Worm (Caenorhabditis elegans) whole organism, early embryonic: ENCODE measurements around the gene drh-1.

Source experiments
- B0310.2 ChIP-seq: sonication (generic microtip); optimal IDR thresholded peaks from 2 replicates; lab custom pipeline; 2016; ENCODE audit warnings: mild to moderate bottlenecking, missing genetic modification characterization, missing compliant biosample characterization
- F13C5.2 ChIP-seq: sonication (generic microtip); optimal IDR thresholded peaks from 2 replicates; lab custom pipeline; 2017; ENCODE audit warnings: mild to moderate bottlenecking, missing genetic modification characterization, inconsistent platforms, missing compliant biosample characterization
- aly-1 ChIP-seq: sonication (generic microtip); optimal IDR thresholded peaks from 2 replicates; lab custom pipeline; 2016; ENCODE audit warnings: missing genetic modification characterization, missing compliant biosample characterization
- ama-1 ChIP-seq: fragments of 150-350 bp; optimal IDR thresholded peaks from 2 replicates; lab custom pipeline; 2014
- ceh-13 ChIP-seq: fragments of 200-800 bp; sonication (Bioruptor generic); optimal IDR thresholded peaks from 2 replicates; lab custom pipeline; 2018; ENCODE audit warnings: mild to moderate bottlenecking, missing genetic modification characterization, missing compliant biosample characterization
- ceh-36 ChIP-seq: sonication (generic microtip); optimal IDR thresholded peaks from 2 replicates; lab custom pipeline; 2016; ENCODE audit warnings: missing genetic modification characterization, inconsistent platforms, missing compliant biosample characterization
- ets-7 ChIP-seq: sonication (generic microtip); optimal IDR thresholded peaks from 2 replicates; lab custom pipeline; 2016; ENCODE audit warnings: missing genotype, missing genetic modification characterization, missing compliant biosample characterization
- flt-1 ChIP-seq: fragments of 200-800 bp; sonication (Bioruptor generic); IDR thresholded peaks from 2 replicates; pipeline ENCODE4 v1.3.6; 2022; ENCODE audit warnings: missing genetic modification characterization, missing compliant biosample characterization
- hmbx-1 ChIP-seq: sonication (generic microtip); optimal IDR thresholded peaks from 2 replicates; lab custom pipeline; 2016; ENCODE audit warnings: mild to moderate bottlenecking, missing genetic modification characterization, missing compliant biosample characterization
- hmg-4 ChIP-seq: fragments of 200-800 bp; sonication (Bioruptor generic); optimal IDR thresholded peaks from 2 replicates; lab custom pipeline; 2018; ENCODE audit warnings: mild to moderate bottlenecking, missing genetic modification characterization, missing compliant biosample characterization
- hnd-1 ChIP-seq: sonication (generic microtip); optimal IDR thresholded peaks from 2 replicates; lab custom pipeline; 2016; ENCODE audit warnings: missing genetic modification characterization, missing compliant biosample characterization
- pes-1 ChIP-seq: fragments of 200-800 bp; sonication (Bioruptor generic); IDR thresholded peaks from 2 replicates; pipeline ENCODE4 v1.3.6; 2022; ENCODE audit warnings: missing genetic modification reagents, missing genetic modification characterization, missing compliant biosample characterization
- scrt-1 ChIP-seq: fragments of 200-800 bp; sonication (Bioruptor generic); IDR thresholded peaks from 2 replicates; pipeline ENCODE4 v1.3.6; 2022; ENCODE audit warnings: missing genetic modification characterization, missing compliant biosample characterization
- sea-1 ChIP-seq: fragments of 200-800 bp; sonication (Bioruptor generic); conservative IDR thresholded peaks from 2 replicates; pipeline ENCODE4 v1.3.6; 2022; ENCODE audit warnings: missing genetic modification characterization, missing compliant biosample characterization
- tbx-11 ChIP-seq: fragments of 200-800 bp; sonication (Bioruptor generic); IDR thresholded peaks from 2 replicates; pipeline ENCODE4 v1.3.6; 2022; ENCODE audit warnings: missing genetic modification characterization, missing compliant biosample characterization
- tbx-37 ChIP-seq: fragments of 200-800 bp; sonication (Bioruptor generic); conservative IDR thresholded peaks from 2 replicates; pipeline ENCODE4 v1.3.6; 2022; ENCODE audit warnings: missing genetic modification reagents, missing genetic modification characterization, missing compliant biosample characterization
- tra-4 ChIP-seq: sonication (generic microtip); optimal IDR thresholded peaks from 2 replicates; lab custom pipeline; 2017; ENCODE audit warnings: missing genetic modification characterization, missing compliant biosample characterization

Gene drh-1

ce11 chrIV:6639880-6640279, 26.7 kb upstream of the drh-1 start, which contains the start of gene C01B10.6:
TSS of gene C01B10.6 (plus strand) at chrIV:6640180.
- no peak for TF ChIP-seq pes-1 (GFP tag; lab: Robert Waterston, UW)
- no peak for TF ChIP-seq B0310.2 (tag; lab: Kevin White, UChicago)
- TF ChIP-seq aly-1 (tag; lab: Kevin White, UChicago), result no peak
- no peak for TF ChIP-seq hmg-4
- no peak for TF ChIP-seq ama-1 (lab: Kevin White, UChicago)
- TF ChIP-seq tbx-11 (GFP tag; lab: Robert Waterston, UW), result no peak
- no peak for TF ChIP-seq ceh-13 (GFP tag; lab: Kevin White, UChicago)
- no peak for TF ChIP-seq flt-1 (GFP tag; lab: Robert Waterston, UW)
- TF ChIP-seq tbx-37 (GFP tag; lab: Robert Waterston, UW), result no peak
- no peak for TF ChIP-seq sea-1 (GFP tag; lab: Robert Waterston, UW)
- TF ChIP-seq ets-7 (tag; lab: Kevin White, UChicago), result no peak
- no peak for TF ChIP-seq hmbx-1 (tag; lab: Kevin White, UChicago)
- TF ChIP-seq tra-4 (tag; lab: Kevin White, UChicago), result no peak
- TF ChIP-seq F13C5.2 (tag; lab: Kevin White, UChicago), result no peak
- no peak for TF ChIP-seq hnd-1 (tag; lab: Kevin White, UChicago)
- no peak for TF ChIP-seq ceh-36 (tag; lab: Kevin White, UChicago)
- no peak for TF ChIP-seq scrt-1 (GFP tag; lab: Robert Waterston, UW)

- TF ChIP-seq B0310.2 (tag; lab: Kevin White, UChicago) (no peak), tbx-37 (GFP tag; lab: Robert Waterston, UW) (no peak), tra-4 (tag; lab: Kevin White, UChicago) (no peak), pes-1 (GFP tag; lab: Robert Waterston, UW) (no peak), ets-7 (tag; lab: Kevin White, UChicago) (no peak), scrt-1 (GFP tag; lab: Robert Waterston, UW) (no peak), F13C5.2 (tag; lab: Kevin White, UChicago) (no peak), ceh-13 (GFP tag; lab: Kevin White, UChicago) (no peak), tbx-11 (GFP tag; lab: Robert Waterston, UW) (no peak), ama-1 (lab: Kevin White, UChicago) (no peak), ceh-36 (tag; lab: Kevin White, UChicago) (no peak)
These were observed 25.1 kb upstream of the drh-1 start, which contains the start of gene C01B10.7 for ce11 chrIV:6638256-6638655. TSS of gene C01B10.7 (plus strand) at chrIV:6638556.

- TF ChIP-seq hmg-4 (no peak), ama-1 (lab: Kevin White, UChicago) (no peak), ceh-13 (GFP tag; lab: Kevin White, UChicago) (no peak), flt-1 (GFP tag; lab: Robert Waterston, UW) (no peak), ets-7 (tag; lab: Kevin White, UChicago) (no peak), tra-4 (tag; lab: Kevin White, UChicago) (no peak), hmbx-1 (tag; lab: Kevin White, UChicago) (no peak), F13C5.2 (tag; lab: Kevin White, UChicago) (no peak), ceh-36 (tag; lab: Kevin White, UChicago) (no peak)
These were observed 21.6 kb upstream of the drh-1 start, which contains the start of gene metl-13 for ce11 chrIV:6634789-6635188. TSS of gene metl-13 (plus strand) at chrIV:6635089.

ce11 chrIV:6631704-6632272, 18.6 kb upstream of the drh-1 start, which contains the start of the genes cest-5.1 and C01B10.9:
TSS of gene cest-5.1 (minus strand) at chrIV:6631754.
TSS of gene C01B10.9 (plus strand) at chrIV:6632222.
- no peak for TF ChIP-seq ama-1 (lab: Kevin White, UChicago)
- no peak for TF ChIP-seq sea-1 (GFP tag; lab: Robert Waterston, UW)
- no peak for TF ChIP-seq tra-4 (tag; lab: Kevin White, UChicago)
- no peak for TF ChIP-seq ets-7 (tag; lab: Kevin White, UChicago)
- no peak for TF ChIP-seq ceh-13 (GFP tag; lab: Kevin White, UChicago)
- TF ChIP-seq flt-1 (GFP tag; lab: Robert Waterston, UW), result no peak
- TF ChIP-seq aly-1 (tag; lab: Kevin White, UChicago), result no peak
- TF ChIP-seq F13C5.2 (tag; lab: Kevin White, UChicago), result peak; percentile 26
- no peak for TF ChIP-seq ceh-36 (tag; lab: Kevin White, UChicago)
- no peak for TF ChIP-seq scrt-1 (GFP tag; lab: Robert Waterston, UW)
- TF ChIP-seq hnd-1 (tag; lab: Kevin White, UChicago), result no peak
- TF ChIP-seq tbx-37 (GFP tag; lab: Robert Waterston, UW), result peak; percentile 71
- TF ChIP-seq tbx-11 (GFP tag; lab: Robert Waterston, UW), result no peak
- TF ChIP-seq hmg-4, result no peak
- TF ChIP-seq hmbx-1 (tag; lab: Kevin White, UChicago), result no peak
- TF ChIP-seq B0310.2 (tag; lab: Kevin White, UChicago), result no peak
- no peak for TF ChIP-seq pes-1 (GFP tag; lab: Robert Waterston, UW)

- TF ChIP-seq scrt-1 (GFP tag; lab: Robert Waterston, UW), result no peak
- no peak for TF ChIP-seq hnd-1 (tag; lab: Kevin White, UChicago)
- no peak for TF ChIP-seq pes-1 (GFP tag; lab: Robert Waterston, UW)
These were observed 14.6 kb upstream of the drh-1 start, which contains the start of gene cest-5.2 for ce11 chrIV:6627798-6628197. TSS of gene cest-5.2 (minus strand) at chrIV:6627925.

ce11 chrIV:6623390-6623789, 10.2 kb upstream of the drh-1 start, which contains the start of gene C01B10.44:
TSS of gene C01B10.44 (plus strand) at chrIV:6623690.
- TF ChIP-seq ceh-13 (GFP tag; lab: Kevin White, UChicago), result no peak
- no peak for TF ChIP-seq ama-1 (lab: Kevin White, UChicago)
- no peak for TF ChIP-seq tbx-37 (GFP tag; lab: Robert Waterston, UW)
- no peak for TF ChIP-seq aly-1 (tag; lab: Kevin White, UChicago)
- no peak for TF ChIP-seq F13C5.2 (tag; lab: Kevin White, UChicago)
- TF ChIP-seq ceh-36 (tag; lab: Kevin White, UChicago), result no peak
- TF ChIP-seq B0310.2 (tag; lab: Kevin White, UChicago), result no peak
- TF ChIP-seq sea-1 (GFP tag; lab: Robert Waterston, UW), result no peak
